Fruit fly (Drosophila melanogaster) whole organism, adult: Measurements from ENCODE around the gene CG18731.

Experiments
- CG11617 ChIP-seq: fragments of 200-800 bp; sonication (Bioruptor generic); optimal IDR thresholded peaks from 2 replicates; lab custom pipeline; 2017; ENCODE audit warnings: mild to moderate bottlenecking, missing biosample characterization, missing genetic modification reagents, missing genetic modification characterization
- CG12768 ChIP-seq: fragments of 200-800 bp; sonication (Bioruptor generic); optimal IDR thresholded peaks from 2 replicates; lab custom pipeline; 2017; ENCODE audit warnings: missing biosample characterization, missing genetic modification characterization, mild to moderate bottlenecking, moderate library complexity, missing genetic modification reagents
- CG14711 ChIP-seq: fragments of 200-800 bp; sonication (Bioruptor generic); optimal IDR thresholded peaks from 2 replicates; lab custom pipeline; 2018; ENCODE audit warnings: missing biosample characterization, mild to moderate bottlenecking, missing genetic modification characterization, moderate library complexity
- CG1620 ChIP-seq: fragments of 200-800 bp; sonication (Bioruptor generic); optimal IDR thresholded peaks from 2 replicates; lab custom pipeline; 2016; ENCODE audit warnings: missing biosample characterization, missing genetic modification characterization
- CG33017 ChIP-seq: fragments of 200-800 bp; sonication (Bioruptor generic); optimal IDR thresholded peaks from 2 replicates; lab custom pipeline; 2018; ENCODE audit warnings: missing biosample characterization, mild to moderate bottlenecking, missing genetic modification characterization, moderate library complexity
- CG5204 ChIP-seq: fragments of 200-800 bp; sonication (Bioruptor generic); optimal IDR thresholded peaks from 2 replicates; lab custom pipeline; 2016; ENCODE audit warnings: missing biosample characterization, missing genetic modification characterization
- CG7045 ChIP-seq: fragments of 200-800 bp; sonication (Bioruptor generic); optimal IDR thresholded peaks from 2 replicates; lab custom pipeline; 2017; ENCODE audit warnings: missing biosample characterization, mild to moderate bottlenecking, missing genetic modification characterization
- CG7101 ChIP-seq: fragments of 200-800 bp; sonication (Bioruptor generic); optimal IDR thresholded peaks from 2 replicates; lab custom pipeline; 2018; ENCODE audit warnings: missing biosample characterization, mild to moderate bottlenecking, missing genetic modification characterization, moderate library complexity
- Clk ChIP-seq: fragments of 200-800 bp; sonication (Bioruptor generic); optimal IDR thresholded peaks from 2 replicates; lab custom pipeline; 2017; ENCODE audit warnings: missing biosample characterization, missing genetic modification characterization
- Crg-1 ChIP-seq: fragments of 200-800 bp; sonication (Bioruptor generic); optimal IDR thresholded peaks from 2 replicates; lab custom pipeline; 2016; ENCODE audit warnings: missing biosample characterization, missing genetic modification characterization
- Hr96 ChIP-seq: fragments of 200-800 bp; sonication (Bioruptor generic); optimal IDR thresholded peaks from 2 replicates; lab custom pipeline; 2016; ENCODE audit warnings: missing biosample characterization, missing genetic modification characterization
- Mnt ChIP-seq: fragments of 200-800 bp; sonication (Bioruptor generic); optimal IDR thresholded peaks from 2 replicates; lab custom pipeline; 2016; ENCODE audit warnings: missing biosample characterization, mild to moderate bottlenecking, missing genetic modification characterization
- bab1 ChIP-seq: fragments of 200-800 bp; sonication (Bioruptor generic); optimal IDR thresholded peaks from 3 replicates; lab custom pipeline; 2019; ENCODE audit warnings: missing biosample characterization, mild to moderate bottlenecking, missing genetic modification characterization, moderate library complexity
- cic ChIP-seq: fragments of 200-800 bp; sonication (Bioruptor generic); optimal IDR thresholded peaks from 2 replicates; lab custom pipeline; 2017; ENCODE audit warnings: missing biosample characterization, mild to moderate bottlenecking, missing genetic modification characterization, moderate library complexity
- cnc ChIP-seq, 2 experiments: fragments of >200 bp; optimal IDR thresholded peaks; 2 replicates each; lab custom pipeline; 2017
- kay ChIP-seq: fragments of 200-800 bp; sonication (Bioruptor generic); peaks from one replicate; lab custom pipeline; 2016; ENCODE audit warnings: missing biosample characterization, missing genetic modification characterization, borderline replicate concordance
- ovo ChIP-seq: fragments of 200-800 bp; sonication (Bioruptor generic); optimal IDR thresholded peaks from 2 replicates; lab custom pipeline; 2016; ENCODE audit warnings: missing biosample characterization, missing genetic modification characterization
- pad ChIP-seq: fragments of 200-800 bp; sonication (Bioruptor generic); optimal IDR thresholded peaks from 3 replicates; lab custom pipeline; 2017; ENCODE audit warnings: missing biosample characterization, missing genetic modification characterization, mild to moderate bottlenecking, moderate library complexity, missing genetic modification reagents
- tj ChIP-seq: fragments of 200-800 bp; sonication (Bioruptor generic); optimal IDR thresholded peaks from 3 replicates; lab custom pipeline; 2017; ENCODE audit warnings: missing biosample characterization, mild to moderate bottlenecking, missing genetic modification characterization, moderate library complexity
- toe ChIP-seq: fragments of 200-800 bp; sonication (Bioruptor generic); optimal IDR thresholded peaks from 2 replicates; lab custom pipeline; 2016; ENCODE audit warnings: missing biosample characterization, missing genetic modification characterization

Gene CG18731

DNA sequence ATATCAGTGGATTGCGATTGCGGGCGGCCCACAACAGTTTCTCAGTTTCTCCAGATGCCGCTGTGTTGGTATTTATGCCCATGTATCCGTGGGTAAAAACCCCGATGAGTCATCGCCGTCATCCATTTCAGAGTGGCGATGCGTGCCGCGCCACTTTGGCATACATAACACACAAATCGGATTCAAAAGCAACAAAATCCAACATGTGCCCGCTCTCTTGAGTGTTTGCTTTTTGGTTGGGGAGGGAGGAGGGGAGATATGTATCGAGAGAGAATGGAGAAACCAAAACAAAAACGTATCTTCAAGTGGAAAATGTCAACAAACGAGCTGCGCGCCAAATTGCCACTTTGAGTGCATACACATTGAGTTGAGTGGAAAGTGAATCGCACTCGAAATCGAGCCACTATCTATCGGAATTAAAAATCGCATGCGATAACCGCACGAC, 46.8 kb downstream of the CG18731 start:
- TF ChIP-seq CG1620 (GFP tag; lab: Kevin White, UChicago) (no peak), CG33017 (tag; lab: Kevin White, UChicago) (peak; percentile 20), cic (peak; percentile 86), CG12768 (GFP tag; lab: Kevin White, UChicago) (no peak), tj (GFP tag; lab: Kevin White, UChicago) (no peak), Crg-1 (GFP tag; lab: Kevin White, UChicago) (no peak), CG7101 (tag; lab: Kevin White, UChicago) (no peak), CG7045 (GFP tag; lab: Kevin White, UChicago) (no peak), Mnt (GFP tag; lab: Kevin White, UChicago) (peak; percentile 87)

DNA sequence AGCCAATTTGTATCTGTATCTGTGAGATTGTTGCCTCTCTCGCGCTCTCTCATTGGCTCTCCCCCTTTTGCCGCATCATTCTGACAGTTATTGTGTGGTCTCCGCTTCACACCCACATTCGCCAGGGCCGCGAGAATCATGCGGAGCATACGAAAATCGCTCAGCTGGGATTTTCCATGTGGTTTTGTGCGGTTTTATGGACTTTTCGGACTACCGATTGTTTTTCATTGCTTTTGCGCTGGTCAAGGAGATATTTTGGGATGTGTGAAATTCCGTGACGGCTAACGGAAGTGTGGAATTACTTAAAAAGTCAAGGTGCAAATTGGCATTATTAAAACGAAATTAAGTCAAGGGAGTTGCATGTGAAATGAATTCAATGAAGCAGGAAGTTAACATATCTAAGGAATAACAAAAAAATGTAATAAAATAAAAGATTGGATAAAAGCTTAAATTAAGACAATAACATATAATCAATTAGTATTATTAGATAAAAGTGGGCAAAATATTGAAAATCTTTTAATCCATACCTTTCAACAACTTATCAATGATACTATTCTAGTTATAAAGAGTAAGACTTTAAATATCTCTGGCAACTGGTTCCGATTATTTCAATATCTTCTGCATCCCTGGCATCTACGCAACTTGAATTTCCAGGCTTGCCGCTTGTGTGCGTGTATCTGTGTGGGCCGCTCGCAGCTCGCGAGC, 47.4 kb downstream of the CG18731 start:
- TF ChIP-seq CG7045 (GFP tag; lab: Kevin White, UChicago) (peak; percentile 50), CG5204 (GFP tag; lab: Kevin White, UChicago) (peak; percentile 36), cnc (optimal IDR thresholded peaks at IDR 0.05; lab: Kevin White, UChicago) (peak in 1 of 2 experiments; percentile 89), CG7101 (tag; lab: Kevin White, UChicago) (no peak), Mnt (GFP tag; lab: Kevin White, UChicago) (no peak), kay (GFP tag; lab: Kevin White, UChicago) (no peak), Clk (GFP tag; lab: Kevin White, UChicago) (no peak), tj (GFP tag; lab: Kevin White, UChicago) (peak; percentile 16), ovo (GFP tag; lab: Kevin White, UChicago) (peak; percentile 5), bab1 (GFP tag; lab: Kevin White, UChicago) (no peak), CG1620 (GFP tag; lab: Kevin White, UChicago) (no peak), CG14711 (no peak), CG33017 (tag; lab: Kevin White, UChicago) (no peak), Crg-1 (GFP tag; lab: Kevin White, UChicago) (no peak), CG11617 (peak; percentile 29), toe (GFP tag; lab: Kevin White, UChicago) (peak; percentile 19), Hr96 (GFP tag; lab: Kevin White, UChicago) (peak; percentile 59), cic (no peak), CG12768 (GFP tag; lab: Kevin White, UChicago) (no peak), pad (GFP tag; lab: Kevin White, UChicago) (peak; percentile 46)

DNA sequence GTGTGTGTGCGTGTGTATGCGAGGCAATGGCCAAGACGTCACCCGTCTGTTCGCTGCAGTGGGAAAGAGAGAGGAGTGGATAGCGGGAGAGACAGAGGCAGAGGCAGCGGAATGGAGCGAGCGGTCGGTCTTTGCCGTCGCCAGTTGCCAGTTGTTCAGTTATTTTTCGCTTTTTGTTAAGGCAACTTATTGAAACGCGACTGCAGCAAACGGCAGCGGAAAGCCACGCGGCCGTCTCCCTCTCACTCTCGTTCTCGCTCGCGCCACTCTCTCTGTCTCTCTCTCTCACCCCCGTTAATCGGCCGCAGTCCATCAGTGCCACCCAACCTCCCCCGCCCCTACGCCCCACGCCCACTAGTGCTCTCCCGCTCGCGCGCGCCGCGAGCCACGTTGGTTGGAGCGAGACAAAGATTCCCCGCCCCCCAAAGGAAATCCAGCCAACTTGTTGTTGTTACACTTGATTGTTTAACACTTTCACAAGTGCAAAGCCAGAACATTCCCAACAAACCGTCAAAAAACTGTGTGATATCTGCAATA, 48.0 kb downstream of the CG18731 start:
- TF ChIP-seq CG12768 (GFP tag; lab: Kevin White, UChicago) (peak; percentile 91), CG7101 (tag; lab: Kevin White, UChicago) (peak; percentile 5), tj (GFP tag; lab: Kevin White, UChicago) (peak; percentile 83), Mnt (GFP tag; lab: Kevin White, UChicago) (peak; percentile 79), CG33017 (tag; lab: Kevin White, UChicago) (peak; percentile 50), cic (peak; percentile 88), pad (GFP tag; lab: Kevin White, UChicago) (peak; percentile 73), CG11617 (no peak), cnc (optimal IDR thresholded peaks at IDR 0.05; lab: Kevin White, UChicago) (no peak), ovo (GFP tag; lab: Kevin White, UChicago) (peak; percentile 49), kay (GFP tag; lab: Kevin White, UChicago) (no peak), CG7045 (GFP tag; lab: Kevin White, UChicago) (no peak), bab1 (GFP tag; lab: Kevin White, UChicago) (peak; percentile 23)

DNA sequence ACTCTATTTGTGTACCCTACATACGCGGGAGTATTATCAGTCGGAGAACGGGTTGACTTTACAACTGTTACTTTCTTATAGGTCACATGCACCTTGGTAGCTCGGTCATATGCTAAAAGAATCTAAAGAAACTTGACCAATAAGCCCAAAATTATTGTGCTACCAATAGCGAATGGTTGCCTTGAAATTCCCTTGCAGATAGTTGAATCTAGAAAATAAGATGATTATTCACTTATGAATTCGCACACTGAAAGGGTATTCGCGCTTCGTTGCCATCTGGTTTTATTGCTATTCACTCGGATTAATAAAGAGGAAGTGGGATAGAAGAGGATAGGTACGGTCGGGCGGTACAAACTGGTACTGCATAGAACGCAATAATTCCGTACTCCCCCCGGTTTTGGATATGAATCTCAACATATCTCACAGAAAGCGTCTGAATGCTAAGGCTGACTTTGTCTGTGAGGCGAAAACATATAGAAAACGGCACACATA, 49.1 kb downstream of the CG18731 start:
- TF ChIP-seq CG14711 (peak; percentile 55), cic (no peak), CG7101 (tag; lab: Kevin White, UChicago) (peak; percentile 84), CG5204 (GFP tag; lab: Kevin White, UChicago) (peak; percentile 93), Mnt (GFP tag; lab: Kevin White, UChicago) (peak; percentile 34), pad (GFP tag; lab: Kevin White, UChicago) (peak; percentile 36), tj (GFP tag; lab: Kevin White, UChicago) (peak; percentile 63), CG11617 (peak; percentile 88), CG7045 (GFP tag; lab: Kevin White, UChicago) (peak; percentile 86), ovo (GFP tag; lab: Kevin White, UChicago) (peak; percentile 69), toe (GFP tag; lab: Kevin White, UChicago) (peak; percentile 87), bab1 (GFP tag; lab: Kevin White, UChicago) (peak; percentile 59), CG1620 (GFP tag; lab: Kevin White, UChicago) (peak; percentile 62), Hr96 (GFP tag; lab: Kevin White, UChicago) (peak; percentile 75), kay (GFP tag; lab: Kevin White, UChicago) (no peak), Crg-1 (GFP tag; lab: Kevin White, UChicago) (no peak), Clk (GFP tag; lab: Kevin White, UChicago) (peak; percentile 66), CG33017 (tag; lab: Kevin White, UChicago) (peak; percentile 74), CG12768 (GFP tag; lab: Kevin White, UChicago) (peak; percentile 83), cnc (optimal IDR thresholded peaks at IDR 0.05; lab: Kevin White, UChicago) (peak in 1 of 2 experiments; percentile 8)
